Fruit fly (Drosophila melanogaster) S2 (cell line): ENCODE measurements around the gene CG7991.

Experiments used
- CG8478 ChIP-seq: fragments of >200 bp; optimal IDR thresholded peaks from 2 replicates; lab custom pipeline; 2018
- CTCF ChIP-seq, 2 experiments: fragments of >200 bp; optimal IDR thresholded peaks; 2 replicates each; lab custom pipeline; 2018

DNA sequence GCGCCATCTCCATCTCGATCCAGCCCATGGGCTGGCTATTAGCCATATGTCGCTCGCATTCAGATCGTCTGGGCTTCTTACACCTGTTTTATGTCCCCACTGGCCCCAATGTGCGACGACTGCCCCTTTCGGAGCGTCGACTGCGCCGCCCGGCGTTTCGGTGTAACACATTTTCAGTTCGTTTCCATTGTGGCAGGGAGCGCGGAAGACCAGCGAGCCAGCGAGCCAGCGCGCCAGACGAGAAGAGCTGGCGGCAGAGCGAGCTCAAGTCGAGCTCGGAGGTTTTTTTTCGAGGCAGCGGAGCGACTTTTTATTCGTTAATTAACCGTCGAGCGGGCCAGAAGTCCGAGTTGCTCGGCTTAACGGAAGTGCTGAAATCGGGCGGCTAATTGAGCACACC lies at the start of gene CG7991:
- TF ChIP-seq CTCF (optimal IDR thresholded peaks at IDR 0.05; lab: Kevin White, UChicago), result no peak
- TF ChIP-seq CG8478 (lab: Kevin White, UChicago), result no peak
